ENCODE assay signal across 6 worm cellular contexts in the genomic region with DNA sequence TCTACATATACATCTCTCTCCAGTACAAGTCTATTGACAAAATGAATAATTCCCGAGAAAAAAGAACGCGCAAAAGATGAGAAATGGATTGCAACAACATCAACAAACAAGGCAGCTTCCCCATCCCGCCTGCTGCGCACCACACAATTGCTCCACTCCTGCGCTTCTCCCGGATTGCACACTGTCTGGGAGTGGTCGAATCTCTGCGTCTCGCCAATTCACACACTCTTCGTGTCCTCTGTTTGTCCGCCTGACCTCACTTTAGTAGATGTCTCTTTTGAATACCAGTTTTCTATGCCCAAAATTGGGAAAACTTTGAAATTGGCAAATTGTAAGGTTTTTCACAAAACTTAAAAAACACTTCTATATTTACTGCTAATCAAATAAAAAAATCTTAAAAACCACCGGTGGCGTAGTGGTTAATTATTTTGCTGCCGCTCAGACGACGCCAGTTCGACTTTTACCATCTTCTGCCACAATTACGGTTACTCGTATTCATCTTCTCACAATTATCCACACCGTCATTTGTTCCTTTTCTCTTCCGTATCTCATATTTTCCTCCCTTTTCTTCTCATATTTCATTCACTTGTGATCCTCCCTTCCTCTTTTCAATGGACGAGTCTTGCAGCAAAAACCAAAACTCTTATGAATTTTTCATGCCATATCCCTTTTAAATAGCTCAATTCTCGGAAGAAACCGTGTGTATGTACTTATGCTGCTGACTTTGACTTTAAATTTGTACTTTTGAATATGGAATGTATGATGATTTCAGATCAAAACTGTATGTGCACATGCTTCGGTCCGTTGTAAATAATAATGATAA.
TF ChIP-seq lines count a peak whose summit lies in the region.

A gene (plus strand): TSS at position 773 of the 823 bp plus-strand sequence.

TF ChIP-seq in whole organism, L1 larva, 84 proteins besides CTCF, POLR2A, EP300 and RAD21 (continued from another document and continues in another):
- TF ChIP-seq efl-1 (optimal IDR thresholded peaks at IDR 0.05; lab: Kevin White, UChicago) (peak; percentile 43 to 58), efl-1 (GFP tag; optimal IDR thresholded peaks at IDR 0.05 in 1 of 2; lab: Kevin White, UChicago) (peak in 1 of 2 experiments; percentile 89), lin-39 (tag; optimal IDR thresholded peaks at IDR 0.05; lab: Kevin White, UChicago) (no peak), swsn-7 (tag; optimal IDR thresholded peaks at IDR 0.05; lab: Kevin White, UChicago) (peak; percentile 25), ces-1 (GFP tag; optimal IDR thresholded peaks at IDR 0.05; lab: Kevin White, UChicago) (no peak), lir-3 (tag; optimal IDR thresholded peaks at IDR 0.05; lab: Kevin White, UChicago; ENCODE audit: poor library complexity) (no peak), nhr-11 (tag; optimal IDR thresholded peaks at IDR 0.05; lab: Kevin White, UChicago) (no peak), fkh-8 (tag; optimal IDR thresholded peaks at IDR 0.05; lab: Kevin White, UChicago) (no peak), fkh-10 (GFP tag; optimal IDR thresholded peaks at IDR 0.05; lab: Kevin White, UChicago) (no peak), skn-1 (tag; optimal IDR thresholded peaks at IDR 0.05; lab: Kevin White, UChicago) (peak; percentile 24), unc-86 (tag; optimal IDR thresholded peaks at IDR 0.05; lab: Kevin White, UChicago) (peak; percentile 53), nhr-71 (tag; optimal IDR thresholded peaks at IDR 0.05; lab: Kevin White, UChicago) (peak; percentile 3), C34B4.2 (tag; optimal IDR thresholded peaks at IDR 0.05; lab: Kevin White, UChicago) (no peak), nhr-20 (tag; optimal IDR thresholded peaks at IDR 0.05; lab: Kevin White, UChicago) (peak; percentile 10), unc-30 (tag; optimal IDR thresholded peaks at IDR 0.05; lab: Kevin White, UChicago) (no peak), fos-1 (tag; optimal IDR thresholded peaks at IDR 0.05; lab: Kevin White, UChicago) (no peak), ceh-88 (GFP tag; IDR thresholded peaks at IDR 0.05; lab: Robert Waterston, UW) (peak; percentile 13; the same call in 1 of the 2 replicates), snpc-4 (tag; optimal IDR thresholded peaks at IDR 0.05; lab: Kevin White, UChicago) (no peak), mep-1 (tag; optimal IDR thresholded peaks at IDR 0.05; lab: Kevin White, UChicago) (no peak), zag-1 (tag; optimal IDR thresholded peaks at IDR 0.05; lab: Kevin White, UChicago) (no peak)

TF ChIP-seq in whole organism, L3 larva, 47 proteins besides CTCF, POLR2A, EP300 and RAD21 (continued from another document and continues in another):
- no peak for TF ChIP-seq zag-1 (tag; optimal IDR thresholded peaks at IDR 0.05; lab: Kevin White, UChicago)
- TF ChIP-seq tbx-2 (tag; optimal IDR thresholded peaks at IDR 0.05; lab: Kevin White, UChicago), result no peak
- no peak for TF ChIP-seq unc-62 (GFP tag; optimal IDR thresholded peaks at IDR 0.05; lab: Kevin White, UChicago)
- TF ChIP-seq pqm-1 (tag; optimal IDR thresholded peaks at IDR 0.05; lab: Kevin White, UChicago), result no peak
- TF ChIP-seq fkh-2 (tag; optimal IDR thresholded peaks at IDR 0.05; lab: Kevin White, UChicago), result no peak
- no peak for TF ChIP-seq daf-12 (tag; optimal IDR thresholded peaks at IDR 0.05; lab: Kevin White, UChicago)
- no peak for TF ChIP-seq ceh-28 (tag; optimal IDR thresholded peaks at IDR 0.05; lab: Kevin White, UChicago)
- no peak for TF ChIP-seq elt-1 (tag; optimal IDR thresholded peaks at IDR 0.05; lab: Kevin White, UChicago)
- no peak for TF ChIP-seq ZK546.5 (tag; optimal IDR thresholded peaks at IDR 0.05; lab: Kevin White, UChicago)
- no peak for TF ChIP-seq eor-1 (tag; optimal IDR thresholded peaks at IDR 0.05; lab: Kevin White, UChicago)
- TF ChIP-seq nhr-237 (tag; optimal IDR thresholded peaks at IDR 0.05; lab: Kevin White, UChicago), result no peak
- TF ChIP-seq nhr-28 (tag; optimal IDR thresholded peaks at IDR 0.05; lab: Kevin White, UChicago), result no peak
- TF ChIP-seq lin-15B (tag; optimal IDR thresholded peaks at IDR 0.05; lab: Kevin White, UChicago), result no peak
- TF ChIP-seq nhr-67 (tag; optimal IDR thresholded peaks at IDR 0.05; lab: Kevin White, UChicago), result no peak
- TF ChIP-seq lin-39 (tag; optimal IDR thresholded peaks at IDR 0.05; lab: Kevin White, UChicago), result peak; percentile 44
- TF ChIP-seq lsy-12 (tag; optimal IDR thresholded peaks at IDR 0.05; lab: Kevin White, UChicago), result no peak
- no peak for TF ChIP-seq fkh-10 (GFP tag; optimal IDR thresholded peaks at IDR 0.05; lab: Kevin White, UChicago)
- TF ChIP-seq nhr-23 (tag; optimal IDR thresholded peaks at IDR 0.05; lab: Kevin White, UChicago), result no peak
- TF ChIP-seq sea-2 (GFP tag; optimal IDR thresholded peaks at IDR 0.05; lab: Kevin White, UChicago), result no peak
- peak; percentile 15 for TF ChIP-seq nhr-43 (tag; optimal IDR thresholded peaks at IDR 0.05; lab: Kevin White, UChicago; ENCODE audit: poor library complexity, severe bottlenecking)
- peak; percentile 15 for TF ChIP-seq elt-2 (tag; optimal IDR thresholded peaks at IDR 0.05; lab: Kevin White, UChicago)
- TF ChIP-seq fos-1 (tag; optimal IDR thresholded peaks at IDR 0.05; lab: Kevin White, UChicago), result no peak

TF ChIP-seq in whole organism, L4 larva, 104 proteins besides CTCF, POLR2A, EP300 and RAD21 (continued from another document and continues in another):
- TF ChIP-seq dmd-8 (GFP tag; IDR thresholded peaks at IDR 0.05; lab: Robert Waterston, UW) (no peak), mxl-3 (GFP tag; optimal IDR thresholded peaks at IDR 0.05; lab: Kevin White, UChicago) (no peak), skn-1 (tag; optimal IDR thresholded peaks at IDR 0.05; lab: Kevin White, UChicago) (no peak), set-16 (GFP tag; IDR thresholded peaks at IDR 0.05; lab: Robert Waterston, UW) (no peak), daf-19 (GFP tag; conservative IDR thresholded peaks at IDR 0.05; lab: Robert Waterston, UW) (no peak; the same call in 1 of the 2 replicates), rbr-2 (tag; optimal IDR thresholded peaks at IDR 0.05; lab: Kevin White, UChicago) (peak; percentile 44), ceh-62 (tag; optimal IDR thresholded peaks at IDR 0.05; lab: Kevin White, UChicago) (no peak), mdt-29 (GFP tag; IDR thresholded peaks at IDR 0.05; lab: Robert Waterston, UW) (no peak), lsy-2 (tag; optimal IDR thresholded peaks at IDR 0.05; lab: Kevin White, UChicago) (peak in 1 of 2 experiments; percentile 41), hif-1 (tag; optimal IDR thresholded peaks at IDR 0.05; lab: Kevin White, UChicago) (no peak), lin-39 (tag; optimal IDR thresholded peaks at IDR 0.05; lab: Kevin White, UChicago) (no peak), tra-1 (GFP tag; IDR thresholded peaks at IDR 0.05; lab: Robert Waterston, UW) (no peak), lin-38 (GFP tag; IDR thresholded peaks at IDR 0.05; lab: Robert Waterston, UW) (peak; percentile 40; the same call in 1 of the 2 replicates), dmd-6 (GFP tag; IDR thresholded peaks at IDR 0.05; lab: Robert Waterston, UW) (no peak), Y105C5A.15 (GFP tag; IDR thresholded peaks at IDR 0.05; lab: Robert Waterston, UW) (no peak), unc-62 (GFP tag; optimal IDR thresholded peaks at IDR 0.05 in 1 of 2; lab: Kevin White, UChicago) (peak in 1 of 2 experiments; percentile 60), unc-62 (tag; optimal IDR thresholded peaks at IDR 0.05; lab: Kevin White, UChicago) (no peak), hmg-1.1 (GFP tag; IDR thresholded peaks at IDR 0.05; lab: Robert Waterston, UW) (peak; percentile 59), duxl-1 (tag; optimal IDR thresholded peaks at IDR 0.05; lab: Kevin White, UChicago; ENCODE audit: poor library complexity) (no peak), Y48G9A.11 (GFP tag; IDR thresholded peaks at IDR 0.05; lab: Robert Waterston, UW) (no peak), aha-1 (tag; lab: Kevin White, UChicago) (peak; percentile 68), nhr-111 (GFP tag; optimal IDR thresholded peaks at IDR 0.05; lab: Kevin White, UChicago) (no peak)

TF ChIP-seq in whole organism, late embryonic, 69 proteins besides CTCF, POLR2A, EP300 and RAD21 (continued from another document):
- no peak for TF ChIP-seq lim-6 (tag; optimal IDR thresholded peaks at IDR 0.05; lab: Kevin White, UChicago)
- no peak for TF ChIP-seq ceh-14 (tag; optimal IDR thresholded peaks at IDR 0.05; lab: Kevin White, UChicago)
- TF ChIP-seq ceh-22 (tag; optimal IDR thresholded peaks at IDR 0.05; lab: Kevin White, UChicago), result no peak
- no peak for TF ChIP-seq pha-2 (tag; optimal IDR thresholded peaks at IDR 0.05; lab: Kevin White, UChicago)
- TF ChIP-seq unc-86 (tag; optimal IDR thresholded peaks at IDR 0.05; lab: Kevin White, UChicago), result no peak
- TF ChIP-seq gmeb-2 (tag; optimal IDR thresholded peaks at IDR 0.05; lab: Kevin White, UChicago), result no peak
- peak; percentile 35 for TF ChIP-seq nfya-1 (tag; optimal IDR thresholded peaks at IDR 0.05; lab: Kevin White, UChicago)
- TF ChIP-seq ceh-2 (tag; optimal IDR thresholded peaks at IDR 0.05; lab: Kevin White, UChicago), result no peak
- no peak for TF ChIP-seq ceh-9 (tag; optimal IDR thresholded peaks at IDR 0.05; lab: Kevin White, UChicago)
- no peak for TF ChIP-seq ceh-6 (GFP tag; optimal IDR thresholded peaks at IDR 0.05; lab: Kevin White, UChicago)
- no peak for TF ChIP-seq ets-4 (tag; optimal IDR thresholded peaks at IDR 0.05; lab: Kevin White, UChicago)
- TF ChIP-seq unc-42 (tag; optimal IDR thresholded peaks at IDR 0.05; lab: Kevin White, UChicago), result peak; percentile 16
- no peak for TF ChIP-seq ceh-19 (GFP tag; optimal IDR thresholded peaks at IDR 0.05; lab: Kevin White, UChicago)
- TF ChIP-seq F13H6.1 (tag; optimal IDR thresholded peaks at IDR 0.05; lab: Kevin White, UChicago), result no peak
- no peak for TF ChIP-seq ama-1 (optimal IDR thresholded peaks at IDR 0.05; lab: Kevin White, UChicago)
- peak; percentile 27 for TF ChIP-seq ceh-31 (tag; optimal IDR thresholded peaks at IDR 0.05; lab: Kevin White, UChicago)
- TF ChIP-seq eyg-1 (tag; optimal IDR thresholded peaks at IDR 0.05; lab: Kevin White, UChicago), result no peak
- TF ChIP-seq nhr-11 (tag; optimal IDR thresholded peaks at IDR 0.05; lab: Kevin White, UChicago), result no peak
- TF ChIP-seq sdc-2 (tag; optimal IDR thresholded peaks at IDR 0.05; lab: Kevin White, UChicago), result no peak
TF ChIP-seq in whole organism, late embryonic: peak in this region for 7.

TF ChIP-seq in whole organism, mixed stage, embryonic, 35 proteins besides CTCF, POLR2A, EP300 and RAD21 (continued from another document):
- TF ChIP-seq nhr-28 (tag; optimal IDR thresholded peaks at IDR 0.05; lab: Kevin White, UChicago) (no peak), nhr-237 (tag; optimal IDR thresholded peaks at IDR 0.05; lab: Kevin White, UChicago) (no peak), lsy-2 (tag; optimal IDR thresholded peaks at IDR 0.05; lab: Kevin White, UChicago) (no peak), hlh-1 (tag; optimal IDR thresholded peaks at IDR 0.05; lab: Kevin White, UChicago) (no peak), nhr-2 (tag; optimal IDR thresholded peaks at IDR 0.05; lab: Kevin White, UChicago) (no peak), unc-39 (tag; optimal IDR thresholded peaks at IDR 0.05; lab: Kevin White, UChicago) (peak; percentile 77), mab-5 (tag; optimal IDR thresholded peaks at IDR 0.05; lab: Kevin White, UChicago) (no peak), ham-2 (GFP tag; optimal IDR thresholded peaks at IDR 0.05; lab: Kevin White, UChicago) (no peak), snpc-4 (tag; optimal IDR thresholded peaks at IDR 0.05; lab: Kevin White, UChicago) (no peak)

TF ChIP-seq in whole organism, young adult, 124 proteins besides CTCF, POLR2A, EP300 and RAD21 (continued from another document):
- TF ChIP-seq atf-7 (tag; optimal IDR thresholded peaks at IDR 0.05; lab: Kevin White, UChicago), result no peak
- peak; percentile 24; the same call in 1 of the 2 replicates for TF ChIP-seq nfyb-1 (GFP tag; IDR thresholded peaks at IDR 0.05; lab: Robert Waterston, UW)
- no peak for TF ChIP-seq aptf-3 (GFP tag; IDR thresholded peaks at IDR 0.05; lab: Robert Waterston, UW)
- no peak for TF ChIP-seq ceh-79 (tag; optimal IDR thresholded peaks at IDR 0.05; lab: Kevin White, UChicago)
- TF ChIP-seq lin-26 (GFP tag; IDR thresholded peaks at IDR 0.05; lab: Robert Waterston, UW), result peak; percentile 81
- peak; percentile 15 for TF ChIP-seq nhr-90 (tag; optimal IDR thresholded peaks at IDR 0.05; lab: Kevin White, UChicago)
- TF ChIP-seq bed-1 (GFP tag; IDR thresholded peaks at IDR 0.05; lab: Robert Waterston, UW), result no peak
- no peak for TF ChIP-seq egrh-3 (GFP tag; IDR thresholded peaks at IDR 0.05; lab: Robert Waterston, UW)
- peak; percentile 81 for TF ChIP-seq tbp1 (GFP tag; optimal IDR thresholded peaks at IDR 0.05; lab: Kevin White, UChicago)
- no peak for TF ChIP-seq ztf-3 (GFP tag; optimal IDR thresholded peaks at IDR 0.05; lab: Kevin White, UChicago)
- TF ChIP-seq F55B11.4 (tag; optimal IDR thresholded peaks at IDR 0.05; lab: Kevin White, UChicago; ENCODE audit: borderline replicate concordance, insufficient read depth), result no peak
- peak; percentile 69 for TF ChIP-seq him-1 (tag; optimal IDR thresholded peaks at IDR 0.05; lab: Kevin White, UChicago)
- no peak for TF ChIP-seq rcor-1 (GFP tag; IDR thresholded peaks at IDR 0.05; lab: Robert Waterston, UW)
- no peak for TF ChIP-seq egl-18 (GFP tag; IDR thresholded peaks at IDR 0.05; lab: Robert Waterston, UW)
- no peak for TF ChIP-seq hlh-26 (GFP tag; conservative IDR thresholded peaks at IDR 0.05; lab: Robert Waterston, UW)
- TF ChIP-seq K12H6.12 (tag; optimal IDR thresholded peaks at IDR 0.05; lab: Kevin White, UChicago), result peak; percentile 40
- peak; percentile 79 for TF ChIP-seq hmg-1.2 (GFP tag; IDR thresholded peaks at IDR 0.05; lab: Robert Waterston, UW)
- peak; percentile 51 for TF ChIP-seq B0261.1 (tag; optimal IDR thresholded peaks at IDR 0.05; lab: Kevin White, UChicago)
- TF ChIP-seq F10E7.11 (tag; optimal IDR thresholded peaks at IDR 0.05; lab: Kevin White, UChicago), result no peak
- no peak for TF ChIP-seq snpc-1.3 (tag; optimal IDR thresholded peaks at IDR 0.05; lab: Kevin White, UChicago; ENCODE audit: insufficient read depth)
- no peak for TF ChIP-seq madf-3 (GFP tag; IDR thresholded peaks at IDR 0.05; lab: Robert Waterston, UW)
- peak; percentile 47; the same call in 1 of the 2 replicates for TF ChIP-seq mcd-1 (GFP tag; IDR thresholded peaks at IDR 0.05; lab: Robert Waterston, UW)
- no peak for TF ChIP-seq nhr-27 (tag; optimal IDR thresholded peaks at IDR 0.05; lab: Kevin White, UChicago)
